Fruit fly (Drosophila melanogaster): ENCODE results near the gene DIP-iota.

The DIP-iota gene

DNA sequence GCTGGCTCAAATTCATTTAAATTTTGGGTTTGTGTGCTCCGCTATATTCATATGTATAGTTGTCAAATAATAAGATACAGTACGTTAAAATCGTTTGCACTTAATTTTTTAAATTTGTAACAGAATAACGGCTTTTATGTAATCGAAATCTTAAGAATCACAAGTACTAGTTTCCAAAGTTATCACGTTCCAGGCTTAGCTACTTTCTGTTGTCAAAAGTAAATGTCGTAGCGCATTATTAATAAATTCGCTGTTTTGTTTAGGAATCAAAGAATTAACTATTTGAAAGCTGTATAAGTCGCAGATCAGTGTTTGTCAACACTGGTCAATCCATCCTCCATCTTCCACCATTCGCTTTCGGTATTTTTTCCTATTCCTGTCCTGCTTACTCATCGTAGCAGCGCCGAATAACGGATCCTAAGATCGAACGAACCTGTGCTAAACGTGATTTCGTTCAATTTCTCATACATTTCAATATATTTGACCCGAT is 42.1 kb upstream of the DIP-iota start, which contains the start of the genes CG13771, CG34310 and cup:
TSS of gene CG13771 (minus strand) at position 51 of the 490 bp plus-strand sequence.
TSS of gene CG34310 (plus strand) at position 103 of the 490 bp plus-strand sequence.
TSS of gene cup (plus strand) at position 103 of the 490 bp plus-strand sequence.
- TF ChIP-seq CG9797 (GFP tag; optimal IDR thresholded peaks at IDR 0.05) (peak; percentile 2), CG3995 (GFP tag; optimal IDR thresholded peaks at IDR 0.05) (peak; percentile 26), CG5953 (GFP tag; IDR thresholded peaks at IDR 0.05) (no peak), Dp (GFP tag; optimal IDR thresholded peaks at IDR 0.05) (peak; percentile 17), jigr1 (GFP tag; IDR thresholded peaks at IDR 0.05) (no peak), MTF-1 (GFP tag; optimal IDR thresholded peaks at IDR 0.05; ENCODE audit: borderline replicate concordance) (no peak), Ets97D (GFP tag; optimal IDR thresholded peaks at IDR 0.05) (peak; percentile 18), Awh (GFP tag; IDR thresholded peaks at IDR 0.05) (0 out of 2 replicates have a peak, but pooled peaks have one; percentile 9), CG10267 (tag; optimal IDR thresholded peaks at IDR 0.05) (peak; percentile 81), Med (GFP tag) (peak; percentile 26), Antp (GFP tag; optimal IDR thresholded peaks at IDR 0.05) (no peak), Pdp1 (GFP tag; optimal IDR thresholded peaks at IDR 0.05) (peak in 1 of 2 experiments; percentile 60), phol (tag; optimal IDR thresholded peaks at IDR 0.05) (peak; percentile 84), stwl (tag; optimal IDR thresholded peaks at IDR 0.05) (peak; percentile 74), gfzf (GFP tag; optimal IDR thresholded peaks at IDR 0.05) (peak; percentile 23), so (GFP tag; IDR thresholded peaks at IDR 0.05) (no peak), ro (GFP tag; IDR thresholded peaks at IDR 0.05) (no peak), pzg (GFP tag; optimal IDR thresholded peaks at IDR 0.05) (peak; percentile 9), Myb (GFP tag; optimal IDR thresholded peaks at IDR 0.05) (peak; percentile 60)

dm6 chr2L:6657969-6658748 is 36.7 kb upstream of the DIP-iota start, which contains the start of the genes CG31636 and Ube4A:
TSS of gene CG31636 (minus strand) at chr2L:6658152.
TSS of gene Ube4A (plus strand) at chr2L:6658517.
- no peak for TF ChIP-seq CG1832 (GFP tag; optimal IDR thresholded peaks at IDR 0.05)
- no peak for TF ChIP-seq cato (GFP tag; optimal IDR thresholded peaks at IDR 0.05; ENCODE audit: borderline replicate concordance)
- peak; percentile 24 for TF ChIP-seq CG17802 (tag; optimal IDR thresholded peaks at IDR 0.05)
- TF ChIP-seq gro (GFP tag; optimal IDR thresholded peaks at IDR 0.05), result no peak
- TF ChIP-seq gem (tag; optimal IDR thresholded peaks at IDR 0.05), result no peak
- TF ChIP-seq Drgx (GFP tag; IDR thresholded peaks at IDR 0.05), result no peak
- no peak for TF ChIP-seq CG30431 (GFP tag; optimal IDR thresholded peaks at IDR 0.05)
- TF ChIP-seq Optix (GFP tag; IDR thresholded peaks at IDR 0.05), result no peak
- 0 out of 2 replicates have a peak, but pooled peaks have one; percentile 26 for TF ChIP-seq sens-2 (GFP tag; IDR thresholded peaks at IDR 0.05)
- peak; percentile 94 for TF ChIP-seq Dp (GFP tag; optimal IDR thresholded peaks at IDR 0.05)
- no peak for TF ChIP-seq CG6765 (GFP tag; optimal IDR thresholded peaks at IDR 0.05)
- no peak for TF ChIP-seq Bgb (GFP tag; IDR thresholded peaks at IDR 0.05; ENCODE audit: partially characterized antibody)
- peak; percentile 86 for TF ChIP-seq CG7745 (tag; optimal IDR thresholded peaks at IDR 0.05)
- no peak for TF ChIP-seq CG12391 (tag; optimal IDR thresholded peaks at IDR 0.05)
- peak; percentile 82 for TF ChIP-seq exex (tag; optimal IDR thresholded peaks at IDR 0.05)
- TF ChIP-seq sr (GFP tag; IDR thresholded peaks at IDR 0.05), result no peak
- peak; percentile 11 for TF ChIP-seq CG14710 (tag; optimal IDR thresholded peaks at IDR 0.05)
- TF ChIP-seq vnd (GFP tag; IDR thresholded peaks at IDR 0.05; ENCODE audit: partially characterized antibody), result 0 out of 3 replicates have a peak, but pooled peaks have one; percentile 37
- TF ChIP-seq gfzf (GFP tag; optimal IDR thresholded peaks at IDR 0.05), result peak; percentile 74
- TF ChIP-seq ftz-f1 (GFP tag; optimal IDR thresholded peaks at IDR 0.05), result no peak
- no peak for TF ChIP-seq CG8388 (GFP tag; optimal IDR thresholded peaks at IDR 0.05)
- no peak for TF ChIP-seq Eip74EF (GFP tag; optimal IDR thresholded peaks at IDR 0.05)
- peak; percentile 67 for TF ChIP-seq pzg (GFP tag; optimal IDR thresholded peaks at IDR 0.05)
- TF ChIP-seq CG10366 (GFP tag; IDR thresholded peaks at IDR 0.05), result no peak
- TF ChIP-seq crp (GFP tag; optimal IDR thresholded peaks at IDR 0.05), result peak in 1 of 2 experiments; percentile 25
- TF ChIP-seq Med (GFP tag), result peak; percentile 75
- no peak for TF ChIP-seq Hr39 (optimal IDR thresholded peaks at IDR 0.05)
- TF ChIP-seq wek (GFP tag; optimal IDR thresholded peaks at IDR 0.05), result peak; percentile 96
- TF ChIP-seq CG18262 (tag; optimal IDR thresholded peaks at IDR 0.05), result no peak
- TF ChIP-seq MESR4 (GFP tag; optimal IDR thresholded peaks at IDR 0.05), result peak; percentile 82
- peak; percentile 69 for TF ChIP-seq CG9797 (GFP tag; optimal IDR thresholded peaks at IDR 0.05)
- TF ChIP-seq H2.0 (GFP tag; IDR thresholded peaks at IDR 0.05), result no peak
